Worm (Caenorhabditis elegans) whole organism, late embryonic: ENCODE data around the gene dnpp-1.
A peak's percentile ranks its signal among the peaks of the same experiment; 100 is the strongest.

Experiments
- C08G9.2 ChIP-seq: sonication (generic microtip); optimal IDR thresholded peaks from 2 replicates; lab custom pipeline; 2016; ENCODE audit warnings: mild to moderate bottlenecking, missing genetic modification characterization, moderate library complexity, missing compliant biosample characterization
- C38D4.7 ChIP-seq: fragments of 200-800 bp; sonication (Bioruptor generic); optimal IDR thresholded peaks from 2 replicates; lab custom pipeline; 2018; ENCODE audit warnings: mild to moderate bottlenecking, missing genetic modification characterization, moderate library complexity, missing compliant biosample characterization
- F13H6.1 ChIP-seq: sonication (generic microtip); optimal IDR thresholded peaks from 2 replicates; lab custom pipeline; 2016; ENCODE audit warnings: missing genetic modification characterization, missing compliant biosample characterization
- K02D7.2 ChIP-seq: sonication (generic microtip); optimal IDR thresholded peaks from 2 replicates; lab custom pipeline; 2017; ENCODE audit warnings: mild to moderate bottlenecking, missing genetic modification characterization, missing compliant biosample characterization
- K09A11.1 ChIP-seq: sonication (generic microtip); optimal IDR thresholded peaks from 2 replicates; lab custom pipeline; 2017; ENCODE audit warnings: antibody characterized with exemption, mild to moderate bottlenecking, missing genetic modification characterization, missing compliant biosample characterization; ENCODE audit not compliant: insufficient read depth
- Y22D7AL.16 ChIP-seq: sonication (generic microtip); optimal IDR thresholded peaks from 2 replicates; lab custom pipeline; 2016; ENCODE audit warnings: missing genetic modification characterization, missing compliant biosample characterization
- ahr-1 ChIP-seq: sonication (generic microtip); optimal IDR thresholded peaks from 2 replicates; lab custom pipeline; 2016; ENCODE audit warnings: missing genetic modification characterization, missing compliant biosample characterization
- ama-1 ChIP-seq: fragments of 150-350 bp; optimal IDR thresholded peaks from 2 replicates; lab custom pipeline; 2014
- ceh-18 ChIP-seq: sonication (generic microtip); optimal IDR thresholded peaks from 2 replicates; lab custom pipeline; 2016; ENCODE audit warnings: missing genetic modification characterization, missing compliant biosample characterization
- ceh-19 ChIP-seq: fragments of 200-800 bp; sonication (Bioruptor generic); optimal IDR thresholded peaks from 2 replicates; lab custom pipeline; 2018; ENCODE audit warnings: mild to moderate bottlenecking, missing genetic modification characterization, missing compliant biosample characterization
- ceh-2 ChIP-seq: sonication (generic microtip); optimal IDR thresholded peaks from 2 replicates; lab custom pipeline; 2016; ENCODE audit warnings: missing genotype, missing genetic modification characterization, missing compliant biosample characterization
- ceh-30 ChIP-seq: fragments of 150-350 bp; optimal IDR thresholded peaks from 2 replicates; lab custom pipeline; 2014; ENCODE audit warnings: missing biosample characterization, missing genetic modification characterization
- ceh-31 ChIP-seq: sonication (generic microtip); optimal IDR thresholded peaks from 2 replicates; lab custom pipeline; 2016; ENCODE audit warnings: missing genetic modification characterization, missing compliant biosample characterization
- ceh-34 ChIP-seq: sonication (generic microtip); optimal IDR thresholded peaks from 2 replicates; lab custom pipeline; 2016; ENCODE audit warnings: mild to moderate bottlenecking, missing genetic modification characterization, missing compliant biosample characterization
- ceh-45 ChIP-seq: fragments of 200-800 bp; sonication (Bioruptor generic); IDR thresholded peaks from 2 replicates; pipeline ENCODE4 v1.3.6; 2022; ENCODE audit warnings: missing genetic modification reagents, missing genetic modification characterization, missing compliant biosample characterization
- ceh-6 ChIP-seq: fragments of 200-800 bp; sonication (Bioruptor generic); optimal IDR thresholded peaks from 2 replicates; lab custom pipeline; 2018; ENCODE audit warnings: mild to moderate bottlenecking, missing genetic modification characterization, missing compliant biosample characterization
- che-1 ChIP-seq: sonication (generic microtip); optimal IDR thresholded peaks from 2 replicates; lab custom pipeline; 2016; ENCODE audit warnings: mild to moderate bottlenecking, missing genetic modification characterization, missing compliant biosample characterization
- dmd-4 ChIP-seq: sonication (generic microtip); optimal IDR thresholded peaks from 2 replicates; lab custom pipeline; 2016; ENCODE audit warnings: borderline replicate concordance, missing genetic modification characterization, missing compliant biosample characterization
- dve-1 ChIP-seq: sonication (generic microtip); optimal IDR thresholded peaks from 2 replicates; lab custom pipeline; 2017; ENCODE audit warnings: antibody characterized with exemption, mild to moderate bottlenecking, missing genetic modification characterization, missing compliant biosample characterization
- elt-2 ChIP-seq: sonication (generic microtip); optimal IDR thresholded peaks from 2 replicates; lab custom pipeline; 2016; ENCODE audit warnings: missing genetic modification reagents, missing genetic modification characterization, missing compliant biosample characterization
- elt-4 ChIP-seq: sonication (generic microtip); optimal IDR thresholded peaks from 2 replicates; lab custom pipeline; 2016; ENCODE audit warnings: missing genetic modification characterization, missing compliant biosample characterization
- ets-4 ChIP-seq: sonication (generic microtip); optimal IDR thresholded peaks from 2 replicates; lab custom pipeline; 2016; ENCODE audit warnings: missing genetic modification characterization, missing compliant biosample characterization
- eyg-1 ChIP-seq: sonication (generic microtip); optimal IDR thresholded peaks from 2 replicates; lab custom pipeline; 2016; ENCODE audit warnings: missing genotype, missing genetic modification characterization, missing compliant biosample characterization
- fkh-10 ChIP-seq: fragments of 150-350 bp; optimal IDR thresholded peaks from 2 replicates; lab custom pipeline; 2014; ENCODE audit warnings: missing biosample characterization, missing genetic modification reagents, missing genetic modification characterization
- fkh-6 ChIP-seq: sonication (generic microtip); optimal IDR thresholded peaks from 2 replicates; lab custom pipeline; 2016; ENCODE audit warnings: missing genetic modification characterization, missing compliant biosample characterization
- hlh-13 ChIP-seq: fragments of 200-800 bp; sonication (Bioruptor generic); optimal IDR thresholded peaks from 2 replicates; lab custom pipeline; 2018; ENCODE audit warnings: mild to moderate bottlenecking, missing genetic modification characterization, missing compliant biosample characterization
- hlh-15 ChIP-seq: sonication (generic microtip); optimal IDR thresholded peaks from 2 replicates; lab custom pipeline; 2016; ENCODE audit warnings: missing genetic modification characterization, missing compliant biosample characterization
- hlh-30 ChIP-seq: sonication (generic microtip); optimal IDR thresholded peaks from 2 replicates; lab custom pipeline; 2017; ENCODE audit warnings: antibody characterized with exemption, missing genetic modification characterization, missing compliant biosample characterization; ENCODE audit not compliant: insufficient read depth
- hlh-8 ChIP-seq: sonication (generic microtip); optimal IDR thresholded peaks from 2 replicates; lab custom pipeline; 2016; ENCODE audit warnings: missing genotype, missing genetic modification characterization, missing compliant biosample characterization
- lim-6 ChIP-seq: sonication (generic microtip); optimal IDR thresholded peaks from 2 replicates; lab custom pipeline; 2016; ENCODE audit warnings: missing genetic modification characterization, missing compliant biosample characterization
- madf-2 ChIP-seq: sonication (generic microtip); optimal IDR thresholded peaks from 2 replicates; lab custom pipeline; 2017; ENCODE audit warnings: missing genetic modification characterization, missing compliant biosample characterization
- mec-3 ChIP-seq: sonication (generic microtip); optimal IDR thresholded peaks from 2 replicates; lab custom pipeline; 2016; ENCODE audit warnings: borderline replicate concordance, missing genetic modification characterization, missing compliant biosample characterization
- nhr-232 ChIP-seq: sonication (generic microtip); optimal IDR thresholded peaks from 2 replicates; lab custom pipeline; 2016; ENCODE audit warnings: missing genetic modification characterization, missing compliant biosample characterization
- npax-4 ChIP-seq: sonication (generic microtip); optimal IDR thresholded peaks from 2 replicates; lab custom pipeline; 2016; ENCODE audit warnings: missing genetic modification characterization, missing compliant biosample characterization
- odd-2 ChIP-seq: sonication (generic microtip); optimal IDR thresholded peaks from 2 replicates; lab custom pipeline; 2017; ENCODE audit warnings: antibody characterized with exemption, mild to moderate bottlenecking, missing genetic modification characterization, missing compliant biosample characterization
- pat-9 ChIP-seq: fragments of 200-800 bp; sonication (Bioruptor generic); optimal IDR thresholded peaks from 2 replicates; lab custom pipeline; 2018; ENCODE audit warnings: mild to moderate bottlenecking, missing genetic modification characterization, moderate library complexity, missing compliant biosample characterization
- pax-1 ChIP-seq: fragments of 150-350 bp; optimal IDR thresholded peaks from 2 replicates; lab custom pipeline; 2014; ENCODE audit warnings: missing biosample characterization, missing genetic modification characterization
- pha-4 ChIP-seq: fragments of 150-350 bp; optimal IDR thresholded peaks from 2 replicates; lab custom pipeline; 2018; ENCODE audit warnings: missing biosample characterization, missing genetic modification reagents, missing genetic modification characterization
- pqm-1 ChIP-seq: sonication (generic microtip); optimal IDR thresholded peaks from 2 replicates; lab custom pipeline; 2016; ENCODE audit warnings: missing genetic modification characterization, missing compliant biosample characterization
- pros-1 ChIP-seq: fragments of 150-350 bp; optimal IDR thresholded peaks from 2 replicates; lab custom pipeline; 2014; ENCODE audit warnings: missing biosample characterization, missing genetic modification reagents, missing genetic modification characterization
- ref-2 ChIP-seq: sonication (generic microtip); optimal IDR thresholded peaks from 2 replicates; lab custom pipeline; 2016; ENCODE audit warnings: missing genetic modification characterization, missing compliant biosample characterization
- rnt-1 ChIP-seq: sonication (generic microtip); optimal IDR thresholded peaks from 2 replicates; lab custom pipeline; 2016; ENCODE audit warnings: missing genetic modification characterization, missing compliant biosample characterization
- sdc-2 ChIP-seq: sonication (generic microtip); optimal IDR thresholded peaks from 2 replicates; lab custom pipeline; 2016; ENCODE audit warnings: missing genotype, missing genetic modification characterization, missing compliant biosample characterization
- syd-9 ChIP-seq: sonication (generic microtip); optimal IDR thresholded peaks from 2 replicates; lab custom pipeline; 2016; ENCODE audit warnings: mild to moderate bottlenecking, missing genetic modification characterization, moderate library complexity, missing compliant biosample characterization
- tbx-2 ChIP-seq: sonication (generic microtip); optimal IDR thresholded peaks from 2 replicates; lab custom pipeline; 2016; ENCODE audit warnings: missing genetic modification characterization, missing compliant biosample characterization
- tbx-7 ChIP-seq: sonication (generic microtip); optimal IDR thresholded peaks from 2 replicates; lab custom pipeline; 2016; ENCODE audit warnings: missing genotype, missing genetic modification characterization, missing compliant biosample characterization
- ttx-3 ChIP-seq: sonication (generic microtip); optimal IDR thresholded peaks from 2 replicates; lab custom pipeline; 2016; ENCODE audit warnings: missing genetic modification reagents, missing genetic modification characterization, missing compliant biosample characterization
- unc-3 ChIP-seq, 2 experiments: fragments of 200-800 bp in 1 of 2; sonication (Bioruptor generic) in 1 of 2; sonication (generic microtip) in 1 of 2; conservative IDR thresholded peaks in 1 of 2; optimal IDR thresholded peaks in 1 of 2; 2 replicates each; pipeline versions ENCODE4 v1.3.6 to Lab custom; 2016 to 2022; ENCODE audit warnings: missing compliant biosample characterization in 2 of 2, missing genetic modification characterization in 2 of 2, missing genetic modification reagents in 1 of 2
- unc-42 ChIP-seq: sonication (generic microtip); optimal IDR thresholded peaks from 2 replicates; lab custom pipeline; 2016; ENCODE audit warnings: missing genotype, missing genetic modification characterization, missing compliant biosample characterization
- unc-55 ChIP-seq: sonication (generic microtip); optimal IDR thresholded peaks from 2 replicates; lab custom pipeline; 2017; ENCODE audit warnings: missing biosample characterization, missing genetic modification reagents, missing genetic modification characterization
- unc-86 ChIP-seq: sonication (generic microtip); optimal IDR thresholded peaks from 2 replicates; lab custom pipeline; 2016; ENCODE audit warnings: missing genetic modification characterization, missing compliant biosample characterization
- zip-5 ChIP-seq: sonication (generic microtip); optimal IDR thresholded peaks from 2 replicates; lab custom pipeline; 2016; ENCODE audit warnings: missing genetic modification characterization, missing compliant biosample characterization

Gene dnpp-1

ce11 chrIII:5872288-5872687 lies 8.7 kb upstream of the dnpp-1 start:
- TF ChIP-seq pha-4 (tag; lab: Kevin White, UChicago) (no peak), hlh-8 (peak; percentile 36)

- TF ChIP-seq dmd-4 (tag; lab: Kevin White, UChicago) (no peak), syd-9 (tag; lab: Kevin White, UChicago) (no peak), ceh-2 (tag; lab: Kevin White, UChicago) (peak; percentile 80), pax-1 (tag; lab: Kevin White, UChicago) (peak; percentile 14), che-1 (tag; lab: Kevin White, UChicago) (no peak), nhr-232 (tag; lab: Kevin White, UChicago) (no peak), ceh-18 (no peak), dve-1 (tag; lab: Kevin White, UChicago) (no peak), hlh-13 (GFP tag; lab: Kevin White, UChicago) (no peak), Y22D7AL.16 (tag; lab: Kevin White, UChicago) (no peak), unc-42 (tag; lab: Kevin White, UChicago) (peak; percentile 50), hlh-30 (tag; lab: Kevin White, UChicago) (no peak), ama-1 (lab: Kevin White, UChicago) (no peak), fkh-6 (tag; lab: Kevin White, UChicago) (no peak), ceh-19 (no peak), eyg-1 (tag; lab: Kevin White, UChicago) (no peak), ets-4 (peak; percentile 99), unc-86 (tag; lab: Kevin White, UChicago) (no peak), ttx-3 (tag; lab: Kevin White, UChicago) (no peak), ahr-1 (tag; lab: Kevin White, UChicago) (no peak), C08G9.2 (tag; lab: Kevin White, UChicago) (peak; percentile 86), npax-4 (no peak), K02D7.2 (no peak), hlh-15 (tag; lab: Kevin White, UChicago) (no peak), tbx-2 (tag; lab: Kevin White, UChicago) (peak; percentile 85), pha-4 (tag; lab: Kevin White, UChicago) (no peak), sdc-2 (tag; lab: Kevin White, UChicago) (no peak), fkh-10 (GFP tag; lab: Kevin White, UChicago) (no peak), F13H6.1 (tag; lab: Kevin White, UChicago) (peak; percentile 19), C38D4.7 (GFP tag; lab: Kevin White, UChicago) (no peak), mec-3 (tag; lab: Kevin White, UChicago) (no peak), tbx-7 (tag; lab: Kevin White, UChicago) (peak; percentile 64), lim-6 (no peak), rnt-1 (peak; percentile 37), pqm-1 (tag; lab: Kevin White, UChicago) (no peak), ceh-30 (no peak), madf-2 (no peak), ceh-6 (GFP tag; lab: Kevin White, UChicago) (no peak), odd-2 (no peak), unc-55 (GFP tag; lab: Kevin White, UChicago) (no peak), zip-5 (tag; lab: Kevin White, UChicago) (peak; percentile 38), pat-9 (tag; lab: Kevin White, UChicago) (no peak), pros-1 (tag; lab: Kevin White, UChicago) (no peak), elt-2 (tag; lab: Kevin White, UChicago) (peak; percentile 38), ceh-45 (GFP tag; lab: Robert Waterston, UW) (no peak), elt-4 (tag; lab: Kevin White, UChicago) (no peak), K09A11.1 (tag; lab: Kevin White, UChicago) (no peak), ceh-31 (peak; percentile 89), ref-2 (peak; percentile 62), unc-3 (GFP tag; conservative IDR thresholded peaks at IDR 0.05; lab: Robert Waterston, UW) (no peak), unc-3 (tag; optimal IDR thresholded peaks at IDR 0.05; lab: Kevin White, UChicago) (no peak), ceh-34 (tag; lab: Kevin White, UChicago) (peak; percentile 37)
Observed at ce11 chrIII:5871760-5872159, 8.2 kb upstream of the dnpp-1 start, which contains the start of the genes F01F1.11 and F01F1.3. TSS of gene F01F1.11 (minus strand) at chrIII:5871877. TSS of gene F01F1.3 (plus strand) at chrIII:5871938.
